Worm (Caenorhabditis elegans) whole organism, young adult: Measurements from ENCODE around the gene Y55F3BR.11.

Source experiments
- B0019.2 ChIP-seq: fragments of 200-800 bp; sonication (Bioruptor generic); conservative IDR thresholded peaks from 2 replicates; pipeline ENCODE4 v1.3.6; 2022; ENCODE audit warnings: missing genetic modification reagents, missing genetic modification characterization, missing compliant biosample characterization
- F23B12.7 ChIP-seq: sonication (generic microtip); optimal IDR thresholded peaks from 2 replicates; lab custom pipeline; 2017; ENCODE audit warnings: missing genetic modification characterization, mild to moderate bottlenecking, missing compliant biosample characterization, antibody characterized with exemption, moderate library complexity; ENCODE audit not compliant: insufficient read depth
- K11D2.4 ChIP-seq: fragments of 200-800 bp; sonication (Bioruptor generic); IDR thresholded peaks from 2 replicates; pipeline ENCODE4 v1.3.6; 2022; ENCODE audit warnings: missing genetic modification reagents, missing genetic modification characterization, missing compliant biosample characterization
- T07F8.4 ChIP-seq: sonication (generic microtip); optimal IDR thresholded peaks from 2 replicates; lab custom pipeline; 2016; ENCODE audit warnings: mild to moderate bottlenecking, missing genetic modification characterization, moderate library complexity, missing compliant biosample characterization
- Y53F4B.3 ChIP-seq: fragments of 200-800 bp; sonication (Bioruptor generic); IDR thresholded peaks from 2 replicates; pipeline ENCODE4 v1.3.6; 2022; ENCODE audit warnings: missing genetic modification reagents, missing genetic modification characterization, missing compliant biosample characterization
- Y56A3A.18 ChIP-seq: fragments of 200-800 bp; sonication (Bioruptor generic); IDR thresholded peaks from 2 replicates; pipeline ENCODE4 v1.3.6; 2022; ENCODE audit warnings: missing genetic modification reagents, missing genetic modification characterization, missing compliant biosample characterization
- Y79H2A.3 ChIP-seq: fragments of 200-800 bp; sonication (Bioruptor generic); conservative IDR thresholded peaks from 2 replicates; pipeline ENCODE4 v1.3.6; 2022; ENCODE audit warnings: missing genetic modification reagents, missing genetic modification characterization, missing compliant biosample characterization
- ZK185.1 ChIP-seq: sonication (generic microtip); optimal IDR thresholded peaks from 2 replicates; lab custom pipeline; 2016; ENCODE audit warnings: mild to moderate bottlenecking, missing genetic modification characterization, missing compliant biosample characterization; ENCODE audit not compliant: poor library complexity, severe bottlenecking
- akir-1 ChIP-seq: fragments of 200-800 bp; sonication (Bioruptor generic); optimal IDR thresholded peaks from 2 replicates; lab custom pipeline; 2018; ENCODE audit warnings: mild to moderate bottlenecking, missing genetic modification characterization, moderate library complexity, missing compliant biosample characterization
- atf-7 ChIP-seq: sonication (generic microtip); optimal IDR thresholded peaks from 2 replicates; lab custom pipeline; 2017; ENCODE audit warnings: mild to moderate bottlenecking, missing genetic modification characterization, missing compliant biosample characterization
- athp-1 ChIP-seq: sonication (generic microtip); optimal IDR thresholded peaks from 2 replicates; lab custom pipeline; 2017; ENCODE audit warnings: mild to moderate bottlenecking, missing genetic modification characterization, missing compliant biosample characterization
- attf-5 ChIP-seq: fragments of 200-800 bp; sonication (Bioruptor generic); optimal IDR thresholded peaks from 2 replicates; lab custom pipeline; 2018; ENCODE audit warnings: mild to moderate bottlenecking, missing genetic modification characterization, missing compliant biosample characterization
- attf-6 ChIP-seq: fragments of 200-800 bp; sonication (Bioruptor generic); IDR thresholded peaks from 2 replicates; pipeline ENCODE4 v1.3.6; 2022; ENCODE audit warnings: missing genetic modification reagents, missing genetic modification characterization, missing compliant biosample characterization
- cebp-2 ChIP-seq: fragments of 200-800 bp; sonication (Bioruptor generic); IDR thresholded peaks from 2 replicates; pipeline ENCODE4 v1.3.6; 2022; ENCODE audit warnings: missing genetic modification characterization, missing compliant biosample characterization
- ceh-58 ChIP-seq: fragments of 200-800 bp; sonication (Bioruptor generic); IDR thresholded peaks from 2 replicates; pipeline ENCODE4 v1.3.6; 2022; ENCODE audit warnings: missing genetic modification characterization, missing compliant biosample characterization
- die-1 ChIP-seq: sonication (generic microtip); optimal IDR thresholded peaks from 2 replicates; lab custom pipeline; 2016; ENCODE audit warnings: missing genotype, mild to moderate bottlenecking, missing genetic modification characterization, missing compliant biosample characterization
- dpff-1 ChIP-seq: sonication (generic microtip); optimal IDR thresholded peaks from 2 replicates; lab custom pipeline; 2017; ENCODE audit warnings: mild to moderate bottlenecking, missing genetic modification characterization, missing compliant biosample characterization
- efl-1 ChIP-seq: fragments of 150-350 bp; optimal IDR thresholded peaks from 2 replicates; lab custom pipeline; 2014; ENCODE audit warnings: missing biosample characterization, missing genetic modification reagents, missing genetic modification characterization
- him-1 ChIP-seq: sonication (generic microtip); optimal IDR thresholded peaks from 2 replicates; lab custom pipeline; 2016; ENCODE audit warnings: missing genotype, missing genetic modification reagents, missing genetic modification characterization, missing compliant biosample characterization
- hlh-12 ChIP-seq: sonication (generic microtip); optimal IDR thresholded peaks from 2 replicates; lab custom pipeline; 2016; ENCODE audit warnings: missing genetic modification characterization, missing compliant biosample characterization
- hlh-26 ChIP-seq: fragments of 200-800 bp; sonication (Bioruptor generic); conservative IDR thresholded peaks from 2 replicates; pipeline ENCODE4 v1.3.6; 2022; ENCODE audit warnings: missing genetic modification reagents, missing genetic modification characterization, missing compliant biosample characterization
- hmg-1.2 ChIP-seq: fragments of 200-800 bp; sonication (Bioruptor generic); IDR thresholded peaks from 2 replicates; pipeline ENCODE4 v1.3.6; 2022; ENCODE audit warnings: missing genetic modification reagents, missing genetic modification characterization, missing compliant biosample characterization
- hmg-20 ChIP-seq: fragments of 200-800 bp; sonication (Bioruptor generic); IDR thresholded peaks from 2 replicates; pipeline ENCODE4 v1.3.6; 2022; ENCODE audit warnings: missing genetic modification reagents, missing genetic modification characterization, missing compliant biosample characterization
- let-526 ChIP-seq: fragments of 200-800 bp; sonication (Bioruptor generic); IDR thresholded peaks from 2 replicates; pipeline ENCODE4 v1.3.6; 2022; ENCODE audit warnings: missing genetic modification reagents, missing genetic modification characterization, missing compliant biosample characterization
- let-607 ChIP-seq, 2 experiments: fragments of 200-800 bp in 1 of 2; sonication (Bioruptor generic) in 1 of 2; sonication (generic microtip) in 1 of 2; optimal IDR thresholded peaks; 2 replicates each; lab custom pipeline; 2016 to 2018; ENCODE audit warnings: mild to moderate bottlenecking in 2 of 2, missing compliant biosample characterization in 2 of 2, missing genetic modification characterization in 2 of 2, moderate library complexity in 2 of 2, missing genotype in 1 of 2
- lin-54 ChIP-seq: fragments of 200-800 bp; sonication (Bioruptor generic); optimal IDR thresholded peaks from 2 replicates; lab custom pipeline; 2018; ENCODE audit warnings: mild to moderate bottlenecking, missing genetic modification characterization, missing compliant biosample characterization
- lsl-1 ChIP-seq: fragments of 200-800 bp; sonication (Bioruptor generic); optimal IDR thresholded peaks from 2 replicates; lab custom pipeline; 2018; ENCODE audit warnings: mild to moderate bottlenecking, missing genetic modification characterization, moderate library complexity, missing compliant biosample characterization
- madf-6 ChIP-seq: fragments of 200-800 bp; sonication (Bioruptor generic); IDR thresholded peaks from 2 replicates; pipeline ENCODE4 v1.3.6; 2022; ENCODE audit warnings: missing genetic modification reagents, missing genetic modification characterization, missing compliant biosample characterization
- mcd-1 ChIP-seq: fragments of 200-800 bp; sonication (Bioruptor generic); IDR thresholded peaks from 2 replicates; pipeline ENCODE4 v1.3.6; 2022; ENCODE audit warnings: missing genetic modification reagents, missing genetic modification characterization, missing compliant biosample characterization
- nfyb-1 ChIP-seq: fragments of 200-800 bp; sonication (Bioruptor generic); IDR thresholded peaks from 2 replicates; pipeline ENCODE4 v1.3.6; 2022; ENCODE audit warnings: missing genetic modification reagents, missing genetic modification characterization, missing compliant biosample characterization
- nhr-80 ChIP-seq: sonication (generic microtip); optimal IDR thresholded peaks from 2 replicates; lab custom pipeline; 2016; ENCODE audit warnings: missing genetic modification characterization, missing compliant biosample characterization
- sdz-38 ChIP-seq: sonication (generic microtip); optimal IDR thresholded peaks from 2 replicates; lab custom pipeline; 2016; ENCODE audit warnings: missing genotype, missing genetic modification characterization, missing compliant biosample characterization
- snpc-4 ChIP-seq, 5 experiments: fragments of 150-350 bp in 1 of 5; sonication (generic microtip) in 4 of 5; optimal IDR thresholded peaks; 2 replicates each; lab custom pipeline; 2014 to 2018; ENCODE audit warnings: missing genetic modification characterization in 5 of 5, missing biosample characterization in 3 of 5, antibody characterized with exemption in 2 of 5, mild to moderate bottlenecking in 2 of 5, missing compliant biosample characterization in 2 of 5, missing genotype in 2 of 5, moderate library complexity in 2 of 5, missing genetic modification reagents in 1 of 5
- tlf-1 ChIP-seq: fragments of 200-800 bp; sonication (Bioruptor generic); optimal IDR thresholded peaks from 2 replicates; lab custom pipeline; 2018; ENCODE audit warnings: mild to moderate bottlenecking, missing genetic modification characterization, missing compliant biosample characterization
- unc-130 ChIP-seq: sonication (generic microtip); optimal IDR thresholded peaks from 2 replicates; lab custom pipeline; 2016; ENCODE audit warnings: missing genetic modification reagents, missing genetic modification characterization, missing compliant biosample characterization
- ztf-22 ChIP-seq: fragments of 200-800 bp; sonication (Bioruptor generic); optimal IDR thresholded peaks from 2 replicates; lab custom pipeline; 2018; ENCODE audit warnings: mild to moderate bottlenecking, missing genetic modification characterization, moderate library complexity, missing compliant biosample characterization
- ztf-28 ChIP-seq: fragments of 200-800 bp; sonication (Bioruptor generic); IDR thresholded peaks from 2 replicates; pipeline ENCODE4 v1.3.6; 2022; ENCODE audit warnings: missing genetic modification reagents, missing genetic modification characterization, missing compliant biosample characterization

Gene Y55F3BR.11

DNA sequence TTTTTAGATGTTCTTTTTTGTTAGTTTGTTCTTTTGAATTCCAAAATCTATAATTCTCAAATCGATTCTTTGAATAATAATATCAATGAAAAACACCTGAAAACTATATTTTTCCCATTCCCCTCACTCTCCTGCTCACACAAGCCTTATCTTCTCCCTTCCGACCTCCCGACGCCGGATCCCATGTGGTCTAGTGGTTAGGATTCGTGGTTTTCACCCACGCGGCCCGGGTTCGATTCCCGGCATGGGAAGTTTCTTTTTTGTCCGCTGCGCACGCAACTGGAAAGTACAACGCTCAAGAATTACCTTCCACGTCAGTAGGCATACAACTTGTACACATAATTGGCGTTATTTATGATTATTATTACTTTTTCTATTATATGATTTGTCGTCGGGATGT, 12.4 kb upstream of the Y55F3BR.11 start (continued):
- TF ChIP-seq ztf-28 = 0 out of 2 replicates have a peak, but pooled peaks have one; percentile 26
- peak; percentile 90 for TF ChIP-seq F23B12.7 (tag; lab: Kevin White, UChicago)
- no peak for TF ChIP-seq snpc-4 (GFP tag; optimal IDR thresholded peaks at IDR 0.05; lab: Kevin White, UChicago)
- peak; percentile 6 to 84 (median 60) for TF ChIP-seq snpc-4 (tag; optimal IDR thresholded peaks at IDR 0.05; lab: Kevin White, UChicago)
- TF ChIP-seq hmg-1.2 = peak; percentile 56

DNA sequence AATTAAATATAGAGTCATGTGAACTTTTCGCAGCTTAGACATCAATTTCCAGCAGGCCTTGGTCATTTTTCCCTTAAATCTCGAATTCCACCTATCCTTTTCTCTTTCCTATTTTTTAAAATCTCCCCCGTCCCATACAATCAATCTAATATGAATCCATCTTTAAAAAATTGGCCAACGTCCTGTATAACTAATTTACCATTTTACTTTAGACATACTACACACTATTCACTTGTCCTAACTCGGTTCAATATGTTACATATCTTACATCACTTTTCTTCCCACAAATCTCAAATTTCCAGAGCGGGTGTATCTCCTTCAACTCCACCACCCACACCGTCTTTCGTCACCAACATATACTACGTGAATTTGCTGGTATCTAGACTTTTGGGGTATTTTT, 9.8 kb upstream of the Y55F3BR.11 start, which contains the start of gene lgc-33:
Gene lgc-33 (plus strand): TSS at position 301 of the 400 bp plus-strand sequence.
- TF ChIP-seq T07F8.4 (tag; lab: Kevin White, UChicago) (no peak), snpc-4 (GFP tag; optimal IDR thresholded peaks at IDR 0.05; lab: Kevin White, UChicago) (no peak), snpc-4 (tag; optimal IDR thresholded peaks at IDR 0.05; lab: Kevin White, UChicago) (no peak), Y56A3A.18 (no peak), attf-6 (GFP tag; lab: Robert Waterston, UW) (no peak), tlf-1 (GFP tag; lab: Kevin White, UChicago) (no peak), him-1 (tag; lab: Kevin White, UChicago) (no peak), nhr-80 (tag; lab: Kevin White, UChicago) (no peak), ZK185.1 (no peak)
- TF ChIP-seq, all 124 proteins: peak for 0

DNA sequence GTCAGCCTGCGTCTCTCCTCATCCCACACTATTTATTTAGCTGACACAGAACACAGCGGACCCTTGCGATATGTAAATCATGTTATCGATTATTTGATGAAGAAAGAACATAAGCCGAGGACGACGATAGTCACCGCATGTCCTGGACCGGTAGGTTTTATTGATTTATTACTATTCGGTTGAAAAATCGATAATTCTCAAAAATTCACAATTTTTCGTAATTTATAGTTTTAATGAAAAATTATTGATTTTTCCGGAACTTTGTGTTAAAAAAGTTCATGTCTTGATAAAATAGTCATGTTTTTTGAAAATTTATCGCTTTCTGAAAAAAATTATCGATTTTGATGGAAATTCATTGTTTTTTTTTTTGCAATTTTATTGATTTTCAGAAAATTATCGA, 6.8 kb upstream of the Y55F3BR.11 start:
- TF ChIP-seq hlh-12 (tag; lab: Kevin White, UChicago) (no peak), Y53F4B.3 (GFP tag; lab: Robert Waterston, UW) (no peak), ceh-58 (GFP tag; lab: Robert Waterston, UW) (no peak), efl-1 (no peak)
- TF ChIP-seq, all 124 proteins: peak for 0

DNA sequence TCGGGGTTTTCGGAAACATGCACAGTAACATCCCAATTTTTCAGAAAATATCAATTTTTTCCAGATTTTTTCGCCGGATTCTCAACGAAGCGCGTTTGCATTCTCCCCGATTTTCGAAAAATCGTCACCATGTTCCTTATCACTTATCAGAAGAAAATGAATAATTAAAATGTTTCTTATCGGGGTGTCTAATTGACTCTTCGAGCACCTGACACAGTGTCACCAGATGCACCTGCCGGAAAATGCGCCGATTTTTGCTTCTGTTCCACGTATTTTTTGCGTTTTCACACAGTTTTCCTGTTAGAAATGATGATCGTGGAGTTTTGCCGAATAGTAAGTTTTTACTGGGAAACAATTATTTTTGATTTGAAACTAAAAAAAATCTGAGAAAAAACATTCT, 464 bp downstream of the Y55F3BR.11 start:
- TF ChIP-seq nfyb-1 (no peak), ztf-22 (GFP tag; lab: Kevin White, UChicago) (no peak), akir-1 (GFP tag; lab: Kevin White, UChicago) (no peak), sdz-38 (tag; lab: Kevin White, UChicago) (no peak), die-1 (no peak), dpff-1 (tag; lab: Kevin White, UChicago) (no peak), lin-54 (GFP tag; lab: Kevin White, UChicago) (no peak), efl-1 (no peak), mcd-1 (GFP tag; lab: Robert Waterston, UW) (0 out of 2 replicates have a peak, but pooled peaks have one; percentile 27), athp-1 (tag; lab: Kevin White, UChicago) (no peak), hmg-20 (GFP tag; lab: Robert Waterston, UW) (no peak), lsl-1 (GFP tag; lab: Kevin White, UChicago) (no peak), K11D2.4 (GFP tag; lab: Robert Waterston, UW) (no peak), hlh-26 (GFP tag; lab: Robert Waterston, UW) (no peak), Y79H2A.3 (GFP tag; lab: Robert Waterston, UW) (no peak), atf-7 (tag; lab: Kevin White, UChicago) (no peak), unc-130 (GFP tag; lab: Kevin White, UChicago) (no peak), B0019.2 (GFP tag; lab: Robert Waterston, UW) (no peak), attf-5 (GFP tag; lab: Kevin White, UChicago) (peak; percentile 4), madf-6 (GFP tag; lab: Robert Waterston, UW) (no peak), cebp-2 (GFP tag; lab: Robert Waterston, UW) (no peak), nhr-80 (tag; lab: Kevin White, UChicago) (peak; percentile 57), let-607 (tag; optimal IDR thresholded peaks at IDR 0.05; lab: Kevin White, UChicago) (peak; percentile 37 to 39), let-526 (GFP tag; lab: Robert Waterston, UW) (no peak)
